Fruit fly (Drosophila melanogaster): ENCODE data around the gene amos.

DNA sequence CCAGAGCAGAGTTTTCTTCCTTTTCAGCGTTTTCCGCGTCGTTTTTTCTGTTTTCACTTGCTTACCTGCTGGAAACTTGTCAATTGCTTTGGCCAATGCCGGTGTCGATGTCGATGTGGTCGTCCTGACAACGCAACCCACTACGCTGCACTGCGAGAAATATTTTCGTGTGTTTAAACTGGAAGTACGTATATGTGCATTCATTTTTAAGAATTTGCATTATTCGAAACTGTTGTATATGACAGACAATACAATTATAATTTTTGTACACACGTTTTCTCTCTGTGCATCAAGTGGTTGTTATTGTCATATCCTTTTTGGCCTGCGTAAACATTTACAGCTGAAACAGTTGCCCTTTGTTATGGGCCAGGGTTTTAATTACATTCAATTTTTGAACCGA, 19.3 kb upstream of the amos start, which contains the start of gene IFT46:
- TF ChIP-seq CTCF (optimal IDR thresholded peaks at IDR 0.05) (no peak), CG8478 (optimal IDR thresholded peaks at IDR 0.05) (no peak)

Measured in S2 (cell line).